Fruit fly (Drosophila melanogaster): ENCODE results near the gene CG13309.

Gene CG13309

dm6 chr3L:8788445-8788844, 21.8 kb upstream of the CG13309 start, which contains the start of gene Acbp5:
Gene Acbp5 (minus strand): TSS chr3L:8788545.
- TF ChIP-seq noc (tag; optimal IDR thresholded peaks at IDR 0.05) = no peak

dm6 chr3L:8798129-8798528, 12.1 kb upstream of the CG13309 start:
- no peak for TF ChIP-seq noc (tag; optimal IDR thresholded peaks at IDR 0.05)

- TF ChIP-seq noc (tag; optimal IDR thresholded peaks at IDR 0.05) = no peak
Measured at dm6 chr3L:8798539-8798938, 11.7 kb upstream of the CG13309 start.

- no peak for TF ChIP-seq noc (tag; optimal IDR thresholded peaks at IDR 0.05)
Measured at dm6 chr3L:8800432-8800831, 9.8 kb upstream of the CG13309 start, which contains the start of gene CG13310. Gene CG13310 (minus strand): TSS chr3L:8800532.

dm6 chr3L:8802064-8802463, 8.1 kb upstream of the CG13309 start, which contains the start of the genes CG13311 and CG34426:
Gene CG13311 (minus strand): TSS chr3L:8802164.
Gene CG34426 (plus strand): TSS chr3L:8802463.
- no peak for TF ChIP-seq noc (tag; optimal IDR thresholded peaks at IDR 0.05)

dm6 chr3L:8804082-8804814, 5.9 kb upstream of the CG13309 start, which contains the start of the genes CG32023 and CG34427:
Gene CG32023 (minus strand): TSS chr3L:8804182.
Gene CG34427 (plus strand): TSS chr3L:8804764.
- no peak for TF ChIP-seq noc (tag; optimal IDR thresholded peaks at IDR 0.05)

dm6 chr3L:8807113-8807651, 3.0 kb upstream of the CG13309 start, which contains the start of the genes CG13312 and CG32024:
Gene CG13312 (minus strand): TSS chr3L:8807213.
Gene CG32024 (plus strand): TSS chr3L:8807601.
- no peak for TF ChIP-seq noc (tag; optimal IDR thresholded peaks at IDR 0.05)

- TF ChIP-seq noc (tag; optimal IDR thresholded peaks at IDR 0.05) = no peak
Measured at dm6 chr3L:8808244-8808643, 2.0 kb upstream of the CG13309 start, which contains the start of gene CG13308. Gene CG13308 (plus strand): TSS chr3L:8808544.

dm6 chr3L:8813484-8813883, 3.3 kb downstream of the CG13309 start:
- no peak for TF ChIP-seq noc (tag; optimal IDR thresholded peaks at IDR 0.05)

- TF ChIP-seq noc (tag; optimal IDR thresholded peaks at IDR 0.05) = no peak
Measured at dm6 chr3L:8819441-8819840, 9.2 kb downstream of the CG13309 start.

dm6 chr3L:8821708-8822660, 11.8 kb downstream of the CG13309 start:
- no peak for TF ChIP-seq noc (tag; optimal IDR thresholded peaks at IDR 0.05)

- TF ChIP-seq noc (tag; optimal IDR thresholded peaks at IDR 0.05) = no peak
Measured at dm6 chr3L:8822881-8823435, 12.8 kb downstream of the CG13309 start.

- no peak for TF ChIP-seq noc (tag; optimal IDR thresholded peaks at IDR 0.05)
Measured at dm6 chr3L:8823730-8824374, 13.7 kb downstream of the CG13309 start.

dm6 chr3L:8824403-8825029, 14.3 kb downstream of the CG13309 start:
- no peak for TF ChIP-seq noc (tag; optimal IDR thresholded peaks at IDR 0.05)

- no peak for TF ChIP-seq noc (tag; optimal IDR thresholded peaks at IDR 0.05)
Measured at dm6 chr3L:8825030-8825407, 14.8 kb downstream of the CG13309 start.
